Fruit fly (Drosophila melanogaster): ENCODE measurements around the gene CG11504.

Gene CG11504

dm6 chr3R:29993134-29993533 lies 4.6 kb upstream of the CG11504 start, which contains the start of gene Acph-1 (continued):
- TF ChIP-seq CG13287 (GFP tag; IDR thresholded peaks at IDR 0.05; ENCODE audit: partially characterized antibody) (peak; percentile 36; the same call in 1 of the 2 replicates), CG16813 (GFP tag; IDR thresholded peaks at IDR 0.05; ENCODE audit: partially characterized antibody) (0 out of 3 replicates have a peak, but pooled peaks have one; percentile 24), Taf1 (GFP tag; IDR thresholded peaks at IDR 0.05) (no peak), cas (GFP tag; IDR thresholded peaks at IDR 0.05) (no peak), nau (GFP tag; optimal IDR thresholded peaks at IDR 0.05) (no peak), MESR4 (GFP tag; optimal IDR thresholded peaks at IDR 0.05) (peak; percentile 62), CG12236 (GFP tag; optimal IDR thresholded peaks at IDR 0.05) (no peak), pan (optimal IDR thresholded peaks at IDR 0.05) (no peak), pan (GFP tag; optimal IDR thresholded peaks at IDR 0.05 in 1 of 2, IDR thresholded peaks at IDR 0.05 in 1 of 2) (no peak), ewg (GFP tag; optimal IDR thresholded peaks at IDR 0.05) (no peak), gem (tag; optimal IDR thresholded peaks at IDR 0.05) (no peak), Bteb2 (GFP tag; optimal IDR thresholded peaks at IDR 0.05) (no peak), CG3407 (GFP tag; optimal IDR thresholded peaks at IDR 0.05) (no peak), CG6765 (GFP tag; optimal IDR thresholded peaks at IDR 0.05) (peak; percentile 9), Dp (GFP tag; optimal IDR thresholded peaks at IDR 0.05) (peak; percentile 82), danr (GFP tag; IDR thresholded peaks at IDR 0.05) (no peak), disco-r (GFP tag; optimal IDR thresholded peaks at IDR 0.05) (no peak), CG1647 (GFP tag; optimal IDR thresholded peaks at IDR 0.05) (no peak), C15 (GFP tag; IDR thresholded peaks at IDR 0.05) (no peak), CG4854 (GFP tag; optimal IDR thresholded peaks at IDR 0.05) (no peak), Hmx (GFP tag; optimal IDR thresholded peaks at IDR 0.05) (no peak), gsb (GFP tag; IDR thresholded peaks at IDR 0.05) (no peak), CG3065 (GFP tag; optimal IDR thresholded peaks at IDR 0.05) (no peak), caup (GFP tag; optimal IDR thresholded peaks at IDR 0.05; ENCODE audit: severe bottlenecking) (no peak), abd-A (tag; optimal IDR thresholded peaks at IDR 0.05) (no peak), Aef1 (GFP tag; IDR thresholded peaks at IDR 0.05) (no peak), Pdp1 (GFP tag; optimal IDR thresholded peaks at IDR 0.05) (peak in 1 of 2 experiments; percentile 52), jigr1 (GFP tag; IDR thresholded peaks at IDR 0.05) (no peak), Dip2 (GFP tag; IDR thresholded peaks at IDR 0.05) (no peak), CG4360 (GFP tag; IDR thresholded peaks at IDR 0.05) (no peak), CG8359 (GFP tag; optimal IDR thresholded peaks at IDR 0.05; ENCODE audit: borderline replicate concordance) (no peak), unc-4 (GFP tag; IDR thresholded peaks at IDR 0.05; ENCODE audit: partially characterized antibody) (peak; percentile 22; the same call in 1 of the 2 replicates), pfk (GFP tag; optimal IDR thresholded peaks at IDR 0.05) (no peak), CG9876 (GFP tag; optimal IDR thresholded peaks at IDR 0.05) (no peak), CG10543 (GFP tag; optimal IDR thresholded peaks at IDR 0.05) (no peak), BEAF-32 (GFP tag; optimal IDR thresholded peaks at IDR 0.05) (peak; percentile 17), CG15514 (GFP tag; optimal IDR thresholded peaks at IDR 0.05) (peak; percentile 86), CG9215 (GFP tag; IDR thresholded peaks at IDR 0.05) (no peak), CG1233 (GFP tag; optimal IDR thresholded peaks at IDR 0.05) (no peak), CG42726 (GFP tag; IDR thresholded peaks at IDR 0.05; ENCODE audit: partially characterized antibody) (no peak), gfzf (GFP tag; optimal IDR thresholded peaks at IDR 0.05) (peak; percentile 4), Hmr (GFP tag; optimal IDR thresholded peaks at IDR 0.05) (no peak), CG15073 (GFP tag; optimal IDR thresholded peaks at IDR 0.05) (no peak), exex (tag; optimal IDR thresholded peaks at IDR 0.05) (no peak), CG15269 (tag; optimal IDR thresholded peaks at IDR 0.05) (no peak), Spps (tag; optimal IDR thresholded peaks at IDR 0.05) (no peak), CG34224 (GFP tag; IDR thresholded peaks at IDR 0.05; ENCODE audit: partially characterized antibody) (0 out of 3 replicates have a peak, but pooled peaks have one; percentile 40), CG2116 (GFP tag; optimal IDR thresholded peaks at IDR 0.05) (peak; percentile 98), fd3F (GFP tag; optimal IDR thresholded peaks at IDR 0.05) (no peak), ems (GFP tag; optimal IDR thresholded peaks at IDR 0.05) (no peak)
